Worm (Caenorhabditis elegans) whole organism, L2 larva: ENCODE data around the gene pid-1.

Experiments used
- ama-1 ChIP-seq: fragments of 150-350 bp; optimal IDR thresholded peaks from 2 replicates; lab custom pipeline; 2018; ENCODE audit warnings: inconsistent platforms
- unc-62 ChIP-seq: fragments of 150-350 bp; optimal IDR thresholded peaks from 2 replicates; lab custom pipeline; 2014; ENCODE audit warnings: missing biosample characterization, missing genetic modification reagents, missing genetic modification characterization

- no peak for TF ChIP-seq unc-62 (GFP tag; lab: Kevin White, UChicago)
- TF ChIP-seq ama-1 (lab: Kevin White, UChicago) = no peak
Observed at ce11 chrII:7643214-7643613, 47.1 kb downstream of the pid-1 start.
